Worm (Caenorhabditis elegans) whole organism, L2 larva: ENCODE measurements around the gene C39H7.4.
A peak's percentile ranks its signal among the peaks of the same experiment; 100 is the strongest.

Experiments used
- ZK546.5 ChIP-seq: sonication (generic microtip); optimal IDR thresholded peaks from 2 replicates; lab custom pipeline; 2017; ENCODE audit warnings: missing biosample characterization, missing genetic modification characterization
- ama-1 ChIP-seq: fragments of 150-350 bp; optimal IDR thresholded peaks from 2 replicates; lab custom pipeline; 2018; ENCODE audit warnings: inconsistent platforms
- ceh-82 ChIP-seq: fragments of 150-350 bp; optimal IDR thresholded peaks from 2 replicates; lab custom pipeline; 2014; ENCODE audit warnings: missing biosample characterization, missing genetic modification characterization
- dmd-4 ChIP-seq: sonication (generic microtip); optimal IDR thresholded peaks from 2 replicates; lab custom pipeline; 2017; ENCODE audit warnings: missing biosample characterization, missing genetic modification characterization
- lin-39 ChIP-seq: fragments of 150-350 bp; optimal IDR thresholded peaks from 2 replicates; lab custom pipeline; 2014; ENCODE audit warnings: missing biosample characterization, missing genetic modification reagents, missing genetic modification characterization
- nhr-11 ChIP-seq: fragments of 150-350 bp; optimal IDR thresholded peaks from 2 replicates; lab custom pipeline; 2014; ENCODE audit warnings: missing biosample characterization, missing genetic modification characterization
- nhr-237 ChIP-seq: fragments of 150-350 bp; optimal IDR thresholded peaks from 2 replicates; lab custom pipeline; 2014; ENCODE audit warnings: missing biosample characterization, missing genetic modification characterization
- nhr-6 ChIP-seq: fragments of 150-350 bp; optimal IDR thresholded peaks from 2 replicates; lab custom pipeline; 2014; ENCODE audit warnings: missing biosample characterization, missing genetic modification characterization
- nhr-77 ChIP-seq: fragments of 150-350 bp; optimal IDR thresholded peaks from 2 replicates; lab custom pipeline; 2014; ENCODE audit warnings: missing biosample characterization, missing genetic modification characterization
- peb-1 ChIP-seq: fragments of 150-350 bp; optimal IDR thresholded peaks from 2 replicates; lab custom pipeline; 2014; ENCODE audit warnings: missing biosample characterization, missing genetic modification characterization
- unc-39 ChIP-seq: fragments of 150-350 bp; optimal IDR thresholded peaks from 2 replicates; lab custom pipeline; 2014; ENCODE audit warnings: missing biosample characterization, missing genetic modification characterization
- unc-62 ChIP-seq: fragments of 150-350 bp; optimal IDR thresholded peaks from 2 replicates; lab custom pipeline; 2014; ENCODE audit warnings: missing biosample characterization, missing genetic modification reagents, missing genetic modification characterization
- ztf-11 ChIP-seq: sonication (generic microtip); optimal IDR thresholded peaks from 2 replicates; lab custom pipeline; 2017; ENCODE audit warnings: missing biosample characterization, missing genetic modification characterization

ce11 chrIV:5591134-5591533 is 23.3 kb downstream of the C39H7.4 start:
- TF ChIP-seq nhr-237 = no peak
- no peak for TF ChIP-seq peb-1 (tag; lab: Kevin White, UChicago)
- no peak for TF ChIP-seq lin-39 (tag; lab: Kevin White, UChicago)
- TF ChIP-seq unc-39 = no peak
- no peak for TF ChIP-seq nhr-77 (tag; lab: Kevin White, UChicago)
- no peak for TF ChIP-seq ama-1 (lab: Kevin White, UChicago)
- TF ChIP-seq nhr-6 = peak; percentile 69
- no peak for TF ChIP-seq unc-62 (GFP tag; lab: Kevin White, UChicago)
- TF ChIP-seq ZK546.5 (tag; lab: Kevin White, UChicago) = no peak
- no peak for TF ChIP-seq dmd-4 (tag; lab: Kevin White, UChicago)
- no peak for TF ChIP-seq nhr-11 (tag; lab: Kevin White, UChicago)
- TF ChIP-seq ztf-11 (tag; lab: Kevin White, UChicago) = no peak
- TF ChIP-seq ceh-82 (tag; lab: Kevin White, UChicago) = no peak
